Worm (Caenorhabditis elegans) whole organism, young adult: ENCODE data around the gene cyp-25A4.

ENCODE experiments used
- B0261.1 ChIP-seq: sonication (generic microtip); optimal IDR thresholded peaks from 2 replicates; lab custom pipeline; 2016; ENCODE audit warnings: mild to moderate bottlenecking, missing genetic modification characterization, moderate library complexity, missing compliant biosample characterization
- F37B4.10 ChIP-seq: fragments of 200-800 bp; sonication (Bioruptor generic); IDR thresholded peaks from 2 replicates; pipeline ENCODE4 v1.3.6; 2022; ENCODE audit warnings: missing genetic modification characterization, missing compliant biosample characterization
- F39B2.1 ChIP-seq: fragments of 200-800 bp; sonication (Bioruptor generic); IDR thresholded peaks from 2 replicates; pipeline ENCODE4 v1.3.6; 2022; ENCODE audit warnings: missing genetic modification reagents, missing genetic modification characterization, missing compliant biosample characterization
- F49E8.2 ChIP-seq: sonication (generic microtip); optimal IDR thresholded peaks from 3 replicates; lab custom pipeline; 2017; ENCODE audit warnings: missing genetic modification characterization, mild to moderate bottlenecking, missing compliant biosample characterization, antibody characterized with exemption, moderate library complexity; ENCODE audit not compliant: insufficient read depth
- F55B11.4 ChIP-seq: sonication (generic microtip); optimal IDR thresholded peaks from 2 replicates; lab custom pipeline; 2016; ENCODE audit warnings: missing compliant biosample characterization, missing genetic modification characterization, borderline replicate concordance; ENCODE audit not compliant: insufficient read depth
- F57A8.1 ChIP-seq: fragments of 200-800 bp; sonication (Bioruptor generic); optimal IDR thresholded peaks from 2 replicates; lab custom pipeline; 2018; ENCODE audit warnings: mild to moderate bottlenecking, missing genetic modification characterization, moderate library complexity, missing compliant biosample characterization
- K11D2.4 ChIP-seq: fragments of 200-800 bp; sonication (Bioruptor generic); IDR thresholded peaks from 2 replicates; pipeline ENCODE4 v1.3.6; 2022; ENCODE audit warnings: missing genetic modification reagents, missing genetic modification characterization, missing compliant biosample characterization
- K12H6.12 ChIP-seq: fragments of 200-800 bp; sonication (Bioruptor generic); optimal IDR thresholded peaks from 2 replicates; lab custom pipeline; 2018; ENCODE audit warnings: mild to moderate bottlenecking, missing genetic modification characterization, missing compliant biosample characterization
- T07F8.4 ChIP-seq: sonication (generic microtip); optimal IDR thresholded peaks from 2 replicates; lab custom pipeline; 2016; ENCODE audit warnings: mild to moderate bottlenecking, missing genetic modification characterization, moderate library complexity, missing compliant biosample characterization
- T26A5.8 ChIP-seq: sonication (generic microtip); optimal IDR thresholded peaks from 2 replicates; lab custom pipeline; 2016; ENCODE audit warnings: missing genetic modification characterization, missing compliant biosample characterization
- Y53G8AR.9 ChIP-seq: fragments of 200-800 bp; sonication (Bioruptor generic); conservative IDR thresholded peaks from 2 replicates; pipeline ENCODE4 v1.3.6; 2022; ENCODE audit warnings: missing genetic modification reagents, missing genetic modification characterization, missing compliant biosample characterization
- Y67H2A.10 ChIP-seq: fragments of 200-800 bp; sonication (Bioruptor generic); conservative IDR thresholded peaks from 2 replicates; pipeline ENCODE4 v1.3.6; 2022; ENCODE audit warnings: missing genetic modification reagents, missing genetic modification characterization, missing compliant biosample characterization
- atf-7 ChIP-seq: sonication (generic microtip); optimal IDR thresholded peaks from 2 replicates; lab custom pipeline; 2017; ENCODE audit warnings: mild to moderate bottlenecking, missing genetic modification characterization, missing compliant biosample characterization
- athp-1 ChIP-seq: sonication (generic microtip); optimal IDR thresholded peaks from 2 replicates; lab custom pipeline; 2017; ENCODE audit warnings: mild to moderate bottlenecking, missing genetic modification characterization, missing compliant biosample characterization
- attf-5 ChIP-seq: fragments of 200-800 bp; sonication (Bioruptor generic); optimal IDR thresholded peaks from 2 replicates; lab custom pipeline; 2018; ENCODE audit warnings: mild to moderate bottlenecking, missing genetic modification characterization, missing compliant biosample characterization
- attf-6 ChIP-seq: fragments of 200-800 bp; sonication (Bioruptor generic); IDR thresholded peaks from 2 replicates; pipeline ENCODE4 v1.3.6; 2022; ENCODE audit warnings: missing genetic modification reagents, missing genetic modification characterization, missing compliant biosample characterization
- bed-1 ChIP-seq: fragments of 200-800 bp; sonication (Bioruptor generic); IDR thresholded peaks from 2 replicates; pipeline ENCODE4 v1.3.6; 2022; ENCODE audit warnings: missing genetic modification reagents, missing genetic modification characterization, missing compliant biosample characterization
- ceh-27 ChIP-seq: fragments of 200-800 bp; sonication (Bioruptor generic); optimal IDR thresholded peaks from 2 replicates; lab custom pipeline; 2018; ENCODE audit warnings: mild to moderate bottlenecking, missing genetic modification characterization, moderate library complexity, missing compliant biosample characterization
- ceh-40 ChIP-seq: fragments of 200-800 bp; sonication (Bioruptor generic); IDR thresholded peaks from 2 replicates; pipeline ENCODE4 v1.3.6; 2022; ENCODE audit warnings: missing genetic modification characterization, missing compliant biosample characterization
- ceh-58 ChIP-seq: fragments of 200-800 bp; sonication (Bioruptor generic); IDR thresholded peaks from 2 replicates; pipeline ENCODE4 v1.3.6; 2022; ENCODE audit warnings: missing genetic modification characterization, missing compliant biosample characterization
- dox-1 ChIP-seq: fragments of 200-800 bp; sonication (Bioruptor generic); IDR thresholded peaks from 2 replicates; pipeline ENCODE4 v1.3.6; 2022; ENCODE audit warnings: missing genetic modification reagents, missing genetic modification characterization, missing compliant biosample characterization
- dpff-1 ChIP-seq: sonication (generic microtip); optimal IDR thresholded peaks from 2 replicates; lab custom pipeline; 2017; ENCODE audit warnings: mild to moderate bottlenecking, missing genetic modification characterization, missing compliant biosample characterization
- egl-44 ChIP-seq: fragments of 200-800 bp; sonication (Bioruptor generic); IDR thresholded peaks from 2 replicates; pipeline ENCODE4 v1.3.6; 2022; ENCODE audit warnings: missing genetic modification reagents, missing genetic modification characterization, missing compliant biosample characterization
- fkh-3 ChIP-seq: sonication (generic microtip); optimal IDR thresholded peaks from 2 replicates; lab custom pipeline; 2016; ENCODE audit warnings: mild to moderate bottlenecking, missing genetic modification characterization, missing compliant biosample characterization
- him-1 ChIP-seq: sonication (generic microtip); optimal IDR thresholded peaks from 2 replicates; lab custom pipeline; 2016; ENCODE audit warnings: missing genotype, missing genetic modification reagents, missing genetic modification characterization, missing compliant biosample characterization
- hmg-1.2 ChIP-seq: fragments of 200-800 bp; sonication (Bioruptor generic); IDR thresholded peaks from 2 replicates; pipeline ENCODE4 v1.3.6; 2022; ENCODE audit warnings: missing genetic modification reagents, missing genetic modification characterization, missing compliant biosample characterization
- hsf-1 ChIP-seq: fragments of 200-800 bp; sonication (Bioruptor generic); IDR thresholded peaks from 2 replicates; pipeline ENCODE4 v1.3.6; 2022; ENCODE audit warnings: missing genetic modification reagents, missing genetic modification characterization, missing compliant biosample characterization
- lin-26 ChIP-seq: fragments of 200-800 bp; sonication (Bioruptor generic); IDR thresholded peaks from 2 replicates; pipeline ENCODE4 v1.3.6; 2022; ENCODE audit warnings: missing genetic modification reagents, missing genetic modification characterization, missing compliant biosample characterization
- lin-35 ChIP-seq, 3 experiments: fragments of 150-350 bp in 2 of 3; sonication (generic microtip) in 1 of 3; optimal IDR thresholded peaks; 2 replicates each; lab custom pipeline; 2014 to 2018; ENCODE audit warnings: missing biosample characterization in 3 of 3, missing genetic modification characterization in 3 of 3, missing genetic modification reagents in 3 of 3
- lin-40 ChIP-seq: sonication (generic microtip); optimal IDR thresholded peaks from 2 replicates; lab custom pipeline; 2016; ENCODE audit warnings: missing genetic modification characterization, mild to moderate bottlenecking, missing compliant biosample characterization, missing genotype, missing genetic modification reagents
- madf-10 ChIP-seq: sonication (generic microtip); optimal IDR thresholded peaks from 2 replicates; lab custom pipeline; 2016; ENCODE audit warnings: mild to moderate bottlenecking, missing genetic modification characterization, missing compliant biosample characterization
- madf-6 ChIP-seq: fragments of 200-800 bp; sonication (Bioruptor generic); IDR thresholded peaks from 2 replicates; pipeline ENCODE4 v1.3.6; 2022; ENCODE audit warnings: missing genetic modification reagents, missing genetic modification characterization, missing compliant biosample characterization
- mes-4 ChIP-seq: sonication (generic microtip); optimal IDR thresholded peaks from 2 replicates; lab custom pipeline; 2016; ENCODE audit warnings: missing genotype, missing genetic modification characterization, missing compliant biosample characterization
- nhr-179 ChIP-seq: sonication (generic microtip); optimal IDR thresholded peaks from 2 replicates; lab custom pipeline; 2016; ENCODE audit warnings: mild to moderate bottlenecking, missing genetic modification characterization, missing compliant biosample characterization
- pbrm-1 ChIP-seq: fragments of 200-800 bp; sonication (Bioruptor generic); IDR thresholded peaks from 2 replicates; pipeline ENCODE4 v1.3.6; 2022; ENCODE audit warnings: missing genetic modification reagents, missing genetic modification characterization, missing compliant biosample characterization
- rec-8 ChIP-seq, 2 experiments: sonication (generic microtip); optimal IDR thresholded peaks; 2 replicates each; lab custom pipeline; 2016; ENCODE audit warnings: mild to moderate bottlenecking in 2 of 2, missing genetic modification characterization in 2 of 2, missing genetic modification reagents in 2 of 2, missing genotype in 2 of 2, missing biosample characterization in 1 of 2, missing compliant biosample characterization in 1 of 2, moderate library complexity in 1 of 2
- repo-1 ChIP-seq: sonication (generic microtip); optimal IDR thresholded peaks from 2 replicates; lab custom pipeline; 2017; ENCODE audit warnings: mild to moderate bottlenecking, missing genetic modification characterization, missing compliant biosample characterization
- sdz-38 ChIP-seq: sonication (generic microtip); optimal IDR thresholded peaks from 2 replicates; lab custom pipeline; 2016; ENCODE audit warnings: missing genotype, missing genetic modification characterization, missing compliant biosample characterization
- snpc-1.1 ChIP-seq: sonication (generic microtip); optimal IDR thresholded peaks from 2 replicates; lab custom pipeline; 2017; ENCODE audit warnings: missing genetic modification characterization, mild to moderate bottlenecking, missing compliant biosample characterization, antibody characterized with exemption, moderate library complexity, missing genotype, missing genetic modification reagents; ENCODE audit not compliant: insufficient read depth
- snpc-1.3 ChIP-seq: sonication (generic microtip); optimal IDR thresholded peaks from 2 replicates; lab custom pipeline; 2017; ENCODE audit warnings: missing genetic modification characterization, mild to moderate bottlenecking, missing compliant biosample characterization, antibody characterized with exemption, moderate library complexity, missing genotype, missing genetic modification reagents; ENCODE audit not compliant: insufficient read depth
- snpc-3.4 ChIP-seq: sonication (generic microtip); optimal IDR thresholded peaks from 2 replicates; lab custom pipeline; 2017; ENCODE audit warnings: missing genetic modification characterization, mild to moderate bottlenecking, missing compliant biosample characterization, antibody characterized with exemption, moderate library complexity, missing genotype, missing genetic modification reagents
- tbp1 ChIP-seq: fragments of 200-800 bp; sonication (Bioruptor generic); optimal IDR thresholded peaks from 2 replicates; lab custom pipeline; 2018; ENCODE audit warnings: mild to moderate bottlenecking, missing genetic modification characterization, missing compliant biosample characterization
- tbx-9 ChIP-seq: sonication (generic microtip); optimal IDR thresholded peaks from 2 replicates; lab custom pipeline; 2016; ENCODE audit warnings: borderline replicate concordance, missing genetic modification characterization, inconsistent platforms, missing compliant biosample characterization
- unc-62 ChIP-seq: fragments of 150-350 bp; optimal IDR thresholded peaks from 2 replicates; lab custom pipeline; 2014; ENCODE audit warnings: missing biosample characterization, missing genetic modification reagents, missing genetic modification characterization
- zfh-2 ChIP-seq: fragments of 200-800 bp; sonication (Bioruptor generic); conservative IDR thresholded peaks from 2 replicates; pipeline ENCODE4 v1.3.6; 2022; ENCODE audit warnings: missing genetic modification reagents, missing genetic modification characterization, missing compliant biosample characterization
- ztf-25 ChIP-seq: fragments of 200-800 bp; sonication (Bioruptor generic); IDR thresholded peaks from 2 replicates; pipeline ENCODE4 v1.3.6; 2022; ENCODE audit warnings: missing genetic modification reagents, missing genetic modification characterization, missing compliant biosample characterization
- ztf-28 ChIP-seq: fragments of 200-800 bp; sonication (Bioruptor generic); IDR thresholded peaks from 2 replicates; pipeline ENCODE4 v1.3.6; 2022; ENCODE audit warnings: missing genetic modification reagents, missing genetic modification characterization, missing compliant biosample characterization
- ztf-6 ChIP-seq: fragments of 200-800 bp; sonication (Bioruptor generic); IDR thresholded peaks from 2 replicates; pipeline ENCODE4 v1.3.6; 2022; ENCODE audit warnings: missing genetic modification reagents, missing genetic modification characterization, missing compliant biosample characterization

cyp-25A4 gene

DNA sequence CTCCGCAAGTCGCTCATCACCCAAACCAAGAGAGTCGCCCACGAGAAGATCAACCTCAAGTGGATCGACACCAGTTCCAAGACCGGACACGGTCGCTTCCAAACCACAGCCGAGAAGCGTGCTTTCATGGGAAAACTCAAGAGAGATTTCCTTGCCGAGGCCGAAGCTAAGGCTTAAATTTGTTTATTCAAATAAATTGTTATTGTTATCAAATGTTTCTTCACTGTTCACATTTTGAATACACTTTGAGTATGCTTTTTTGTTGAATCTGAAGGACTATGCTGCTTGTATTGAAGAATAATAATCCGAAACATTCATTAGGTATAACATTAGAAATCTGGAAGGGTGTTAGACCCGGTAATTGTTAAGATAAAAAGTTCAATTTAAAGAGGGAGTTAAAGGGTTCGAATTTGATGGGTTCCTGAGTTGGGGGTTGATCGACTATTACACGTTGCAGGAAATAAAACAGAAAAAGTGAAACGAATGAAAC, 17.5 kb upstream of the cyp-25A4 start (continued):
- TF ChIP-seq egl-44 (GFP tag; lab: Robert Waterston, UW) (peak; percentile 60; the same call in 1 of the 2 replicates), unc-62 (no peak), pbrm-1 (GFP tag; lab: Robert Waterston, UW) (peak; percentile 80; the same call in 1 of the 2 replicates), K12H6.12 (tag; lab: Kevin White, UChicago) (no peak), T26A5.8 (tag; lab: Kevin White, UChicago) (peak; percentile 82), snpc-3.4 (peak; percentile 90), attf-6 (GFP tag; lab: Robert Waterston, UW) (peak; percentile 82), lin-26 (GFP tag; lab: Robert Waterston, UW) (peak; percentile 79), attf-5 (GFP tag; lab: Kevin White, UChicago) (peak; percentile 55), bed-1 (GFP tag; lab: Robert Waterston, UW) (no peak), hsf-1 (GFP tag; lab: Robert Waterston, UW) (peak; percentile 87), F39B2.1 (GFP tag; lab: Robert Waterston, UW) (peak; percentile 88), lin-35 (GFP tag; optimal IDR thresholded peaks at IDR 0.05; lab: Kevin White, UChicago) (peak in 1 of 3 experiments; percentile 57), snpc-1.3 (tag; lab: Kevin White, UChicago) (peak; percentile 93), ztf-25 (no peak), F49E8.2 (tag; lab: Kevin White, UChicago) (peak; percentile 97), dpff-1 (tag; lab: Kevin White, UChicago) (peak; percentile 12), sdz-38 (tag; lab: Kevin White, UChicago) (no peak), dox-1 (GFP tag; lab: Robert Waterston, UW) (peak; percentile 90), K11D2.4 (GFP tag; lab: Robert Waterston, UW) (no peak), ceh-58 (GFP tag; lab: Robert Waterston, UW) (peak; percentile 73; the same call in 1 of the 2 replicates), athp-1 (peak; percentile 94), T07F8.4 (tag; lab: Kevin White, UChicago) (peak; percentile 55), nhr-179 (tag; lab: Kevin White, UChicago) (peak; percentile 42), F57A8.1 (GFP tag; lab: Kevin White, UChicago) (no peak), ztf-28 (GFP tag; lab: Robert Waterston, UW) (no peak), ceh-40 (GFP tag; lab: Robert Waterston, UW) (peak; percentile 80; the same call in 1 of the 2 replicates), mes-4 (tag; lab: Kevin White, UChicago) (peak; percentile 62), tbp1 (GFP tag; lab: Kevin White, UChicago) (peak; percentile 68), madf-6 (GFP tag; lab: Robert Waterston, UW) (peak; percentile 81), fkh-3 (no peak), F55B11.4 (tag; lab: Kevin White, UChicago) (no peak), tbx-9 (tag; lab: Kevin White, UChicago) (no peak), lin-40 (tag; lab: Kevin White, UChicago) (peak; percentile 4), B0261.1 (peak; percentile 18), hmg-1.2 (GFP tag; lab: Robert Waterston, UW) (peak; percentile 45), F37B4.10 (no peak), Y67H2A.10 (GFP tag; lab: Robert Waterston, UW) (no peak), Y53G8AR.9 (peak; percentile 92), him-1 (tag; lab: Kevin White, UChicago) (peak; percentile 80), snpc-1.1 (tag; lab: Kevin White, UChicago) (peak; percentile 41), ztf-6 (GFP tag; lab: Robert Waterston, UW) (no peak), repo-1 (tag; lab: Kevin White, UChicago) (peak; percentile 74), rec-8 (tag; optimal IDR thresholded peaks at IDR 0.05; lab: Kevin White, UChicago) (peak in 1 of 2 experiments; percentile 21), atf-7 (tag; lab: Kevin White, UChicago) (peak; percentile 82), madf-10 (tag; lab: Kevin White, UChicago) (peak; percentile 65), zfh-2 (peak; percentile 67), ceh-27 (GFP tag; lab: Kevin White, UChicago) (peak; percentile 41)
